Fruit fly (Drosophila melanogaster) whole organism, pupa: ENCODE results near the gene CG17154.

ENCODE experiments used
- CG10348 ChIP-seq: fragments of 200-800 bp; sonication (Bioruptor generic); IDR thresholded peaks from 2 replicates; pipeline ENCODE4 v1.3.6; 2022; ENCODE audit warnings: missing biosample characterization, missing genetic modification characterization
- CG12605 ChIP-seq: fragments of 200-800 bp; sonication (Bioruptor generic); IDR thresholded peaks from 2 replicates; pipeline ENCODE4 v1.3.6; 2022; ENCODE audit warnings: missing biosample characterization, missing genetic modification characterization
- CG13204 ChIP-seq: fragments of 200-800 bp; sonication (Bioruptor generic); optimal IDR thresholded peaks from 2 replicates; lab custom pipeline; 2018; ENCODE audit warnings: missing biosample characterization, mild to moderate bottlenecking, missing genetic modification characterization, moderate library complexity
- CG14655 ChIP-seq: fragments of 200-800 bp; sonication (Bioruptor generic); optimal IDR thresholded peaks from 3 replicates; lab custom pipeline; 2017; ENCODE audit warnings: mild to moderate bottlenecking, missing biosample characterization, missing genetic modification reagents, missing genetic modification characterization
- CG15710 ChIP-seq: fragments of 200-800 bp; sonication (Bioruptor generic); optimal IDR thresholded peaks from 2 replicates; lab custom pipeline; 2018; ENCODE audit warnings: missing biosample characterization, mild to moderate bottlenecking, missing genetic modification characterization, moderate library complexity
- CG17806 ChIP-seq: fragments of 200-800 bp; sonication (Bioruptor generic); optimal IDR thresholded peaks from 2 replicates; lab custom pipeline; 2018; ENCODE audit warnings: missing biosample characterization, mild to moderate bottlenecking, missing genetic modification characterization, moderate library complexity
- CG32121 ChIP-seq: fragments of 200-800 bp; sonication (Bioruptor generic); IDR thresholded peaks from 2 replicates; pipeline ENCODE4 v1.3.6; 2022; ENCODE audit warnings: missing biosample characterization, missing genetic modification characterization
- CG34367 ChIP-seq: fragments of 200-800 bp; sonication (Bioruptor generic); optimal IDR thresholded peaks from 2 replicates; lab custom pipeline; 2018; ENCODE audit warnings: missing biosample characterization, mild to moderate bottlenecking, missing genetic modification characterization
- CG4496 ChIP-seq: fragments of 200-800 bp; sonication (Bioruptor generic); IDR thresholded peaks from 3 replicates; pipeline ENCODE4 v1.3.6; 2022; ENCODE audit warnings: missing biosample characterization, missing genetic modification characterization
- CG8159 ChIP-seq: fragments of 200-800 bp; sonication (Bioruptor generic); optimal IDR thresholded peaks from 3 replicates; lab custom pipeline; 2018; ENCODE audit warnings: missing biosample characterization, mild to moderate bottlenecking, missing genetic modification characterization, moderate library complexity
- CG8301 ChIP-seq: fragments of 200-800 bp; sonication (Bioruptor generic); optimal IDR thresholded peaks from 2 replicates; lab custom pipeline; 2018; ENCODE audit warnings: missing biosample characterization, mild to moderate bottlenecking, missing genetic modification characterization
- CG9948 ChIP-seq: fragments of 200-800 bp; sonication (Bioruptor generic); optimal IDR thresholded peaks from 2 replicates; lab custom pipeline; 2018; ENCODE audit warnings: missing biosample characterization, mild to moderate bottlenecking, missing genetic modification characterization, moderate library complexity
- D1 ChIP-seq: fragments of 200-800 bp; sonication (Bioruptor generic); optimal IDR thresholded peaks from 2 replicates; lab custom pipeline; 2018; ENCODE audit warnings: missing biosample characterization, mild to moderate bottlenecking, missing genetic modification characterization, moderate library complexity
- EcR ChIP-seq: fragments of 200-800 bp; sonication (Bioruptor generic); optimal IDR thresholded peaks from 3 replicates; lab custom pipeline; 2019; ENCODE audit warnings: missing biosample characterization, missing genetic modification characterization, mild to moderate bottlenecking, moderate library complexity, missing genetic modification reagents
- Ets98B ChIP-seq: fragments of 200-800 bp; sonication (Bioruptor generic); IDR thresholded peaks from 2 replicates; pipeline ENCODE4 v1.3.6; 2022; ENCODE audit warnings: missing biosample characterization, missing genetic modification characterization
- Pif1A ChIP-seq: fragments of 200-800 bp; sonication (Bioruptor generic); optimal IDR thresholded peaks from 3 replicates; lab custom pipeline; 2016; ENCODE audit warnings: missing biosample characterization, missing genetic modification characterization
- Pif1B ChIP-seq: fragments of 200-800 bp; sonication (Bioruptor generic); optimal IDR thresholded peaks from 3 replicates; lab custom pipeline; 2016; ENCODE audit warnings: missing biosample characterization, missing genetic modification characterization
- Snoo ChIP-seq: fragments of 200-800 bp; sonication (Bioruptor generic); optimal IDR thresholded peaks from 3 replicates; lab custom pipeline; 2017; ENCODE audit warnings: missing biosample characterization, mild to moderate bottlenecking, missing genetic modification characterization, inconsistent platforms
- fd96Ca ChIP-seq: fragments of 200-800 bp; sonication (Bioruptor generic); IDR thresholded peaks from 3 replicates; pipeline ENCODE4 v1.3.6; 2022; ENCODE audit warnings: missing biosample characterization, missing genetic modification characterization
- gl ChIP-seq: fragments of 200-800 bp; sonication (Bioruptor generic); optimal IDR thresholded peaks from 2 replicates; lab custom pipeline; 2018; ENCODE audit warnings: missing biosample characterization, mild to moderate bottlenecking, missing genetic modification characterization
- rn ChIP-seq: fragments of 200-800 bp; sonication (Bioruptor generic); IDR thresholded peaks from 2 replicates; pipeline ENCODE4 v1.3.6; 2022; ENCODE audit warnings: missing biosample characterization, missing genetic modification characterization

CG17154 gene

DNA sequence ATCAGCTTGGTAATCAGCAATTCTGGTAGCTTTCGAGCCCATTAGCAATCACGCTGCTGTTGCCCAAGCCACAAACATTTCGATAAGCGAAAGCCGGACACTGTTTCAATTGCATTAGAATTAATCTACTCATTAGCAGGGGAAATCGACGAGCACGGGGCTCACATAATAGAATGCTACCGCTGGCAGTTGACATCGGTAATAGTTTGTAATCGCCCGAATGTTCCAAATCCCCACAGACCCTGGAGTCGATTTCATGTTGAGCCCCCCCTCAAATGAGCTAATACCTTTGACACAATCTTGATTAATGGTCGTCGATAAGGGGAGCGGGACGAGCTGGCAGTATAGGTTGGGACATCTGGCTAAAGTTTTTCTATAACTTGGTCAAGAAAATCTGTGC, 30.8 kb upstream of the CG17154 start:
- TF ChIP-seq CG12605 (GFP tag; lab: Robert Waterston, UW): no peak
- no peak for TF ChIP-seq gl
- no peak for TF ChIP-seq CG4496 (GFP tag; lab: Robert Waterston, UW)
- TF ChIP-seq CG14655 (GFP tag; lab: Kevin White, UChicago): no peak
- TF ChIP-seq CG17806 (tag; lab: Kevin White, UChicago): no peak
- TF ChIP-seq fd96Ca: no peak
- TF ChIP-seq rn (GFP tag; lab: Robert Waterston, UW): no peak
- no peak for TF ChIP-seq CG13204 (GFP tag; lab: Kevin White, UChicago)
- no peak for TF ChIP-seq Pif1B

DNA sequence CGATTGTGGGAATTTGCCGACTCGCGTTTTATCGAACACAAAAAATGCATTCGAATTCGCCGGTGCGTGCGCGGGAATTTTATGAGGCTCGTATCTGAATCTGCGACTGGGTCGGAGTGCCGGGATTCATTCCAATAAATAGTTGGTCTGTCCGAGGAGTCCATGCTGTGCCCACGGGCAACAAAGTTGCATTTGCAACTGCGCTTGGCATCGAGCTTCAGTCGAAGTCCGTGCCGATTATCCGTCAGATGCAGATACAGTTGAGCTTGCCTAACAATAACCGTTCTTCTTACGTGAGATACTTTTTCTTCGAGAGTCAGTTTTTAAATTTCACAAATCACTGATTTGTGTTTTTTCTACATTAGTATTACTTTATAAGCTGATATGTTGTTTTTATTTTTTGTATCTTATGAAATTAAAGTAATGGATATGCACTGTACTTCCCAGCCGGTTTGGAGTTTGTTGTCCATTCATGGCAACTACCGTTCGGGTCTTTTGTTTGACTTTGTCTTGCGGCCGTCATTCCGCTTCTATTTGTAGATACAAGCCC, 30.1 kb upstream of the CG17154 start:
- TF ChIP-seq CG32121 (GFP tag; lab: Robert Waterston, UW) (no peak), CG8301 (tag; lab: Kevin White, UChicago) (peak; percentile 84), CG14655 (GFP tag; lab: Kevin White, UChicago) (peak; percentile 92), CG17806 (tag; lab: Kevin White, UChicago) (peak; percentile 83), CG10348 (GFP tag; lab: Robert Waterston, UW) (no peak), CG4496 (GFP tag; lab: Robert Waterston, UW) (peak; percentile 27; the same call in 1 of the 3 replicates), CG8159 (tag; lab: Kevin White, UChicago) (peak; percentile 88), gl (peak; percentile 24), Pif1A (GFP tag; lab: Kevin White, UChicago) (peak; percentile 91), Ets98B (no peak), CG9948 (tag; lab: Kevin White, UChicago) (peak; percentile 75), CG15710 (tag; lab: Kevin White, UChicago) (peak; percentile 36), CG34367 (tag; lab: Kevin White, UChicago) (peak; percentile 26), Pif1B (peak; percentile 69), D1 (peak; percentile 9)

DNA sequence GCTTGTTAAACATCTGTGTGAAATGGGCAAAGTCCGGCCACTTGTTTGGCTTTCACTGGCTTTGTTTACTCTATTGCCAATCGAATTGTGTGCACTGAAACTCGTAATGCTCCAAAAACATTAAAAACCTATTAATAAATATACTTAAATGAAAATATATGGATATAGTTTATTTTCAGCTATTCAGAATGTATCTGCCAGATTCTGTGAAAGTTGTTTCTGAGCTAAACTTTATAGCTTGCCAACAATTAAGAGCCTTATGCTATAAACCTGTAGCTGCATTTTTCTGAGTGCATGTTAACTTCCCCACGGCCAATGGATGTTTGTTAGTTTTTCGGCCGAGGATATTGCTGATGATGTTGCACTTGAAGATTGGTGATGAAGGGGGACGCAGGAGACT, 28.3 kb upstream of the CG17154 start:
- TF ChIP-seq CG8301 (tag; lab: Kevin White, UChicago) (peak; percentile 58), CG4496 (GFP tag; lab: Robert Waterston, UW) (0 out of 3 replicates have a peak, but pooled peaks have one; percentile 48), CG12605 (GFP tag; lab: Robert Waterston, UW) (no peak), CG32121 (GFP tag; lab: Robert Waterston, UW) (no peak), CG14655 (GFP tag; lab: Kevin White, UChicago) (peak; percentile 44)

DNA sequence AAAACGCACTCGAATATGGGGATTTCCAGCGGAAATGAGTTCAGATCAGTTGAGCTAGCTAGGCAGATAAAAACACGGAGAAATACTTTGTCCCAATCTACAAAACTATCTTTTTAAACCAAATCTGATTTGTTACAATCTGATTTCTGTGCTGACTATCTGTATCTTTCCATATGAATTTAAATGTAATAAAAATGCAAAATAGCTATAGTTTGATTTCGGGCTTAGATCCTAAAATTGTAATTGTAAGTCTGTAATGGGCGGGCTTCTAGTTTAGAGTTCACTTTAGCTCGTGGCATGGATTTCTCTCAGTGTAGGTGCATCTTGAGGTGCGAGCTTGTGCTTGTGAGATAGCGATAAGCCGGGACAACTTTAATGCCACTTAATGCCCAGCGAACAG, 26.2 kb upstream of the CG17154 start:
- TF ChIP-seq CG4496 (GFP tag; lab: Robert Waterston, UW) (no peak), CG8159 (tag; lab: Kevin White, UChicago) (peak; percentile 31), CG17806 (tag; lab: Kevin White, UChicago) (peak; percentile 15), CG32121 (GFP tag; lab: Robert Waterston, UW) (no peak), CG14655 (GFP tag; lab: Kevin White, UChicago) (peak; percentile 21), gl (no peak), Snoo (tag; lab: Kevin White, UChicago) (no peak), CG15710 (tag; lab: Kevin White, UChicago) (no peak), CG12605 (GFP tag; lab: Robert Waterston, UW) (no peak), CG13204 (GFP tag; lab: Kevin White, UChicago) (no peak), CG34367 (tag; lab: Kevin White, UChicago) (no peak), CG8301 (tag; lab: Kevin White, UChicago) (peak; percentile 30), fd96Ca (no peak), CG9948 (tag; lab: Kevin White, UChicago) (peak; percentile 33), CG10348 (GFP tag; lab: Robert Waterston, UW) (no peak), EcR (GFP tag; lab: Kevin White, UChicago) (no peak)

DNA sequence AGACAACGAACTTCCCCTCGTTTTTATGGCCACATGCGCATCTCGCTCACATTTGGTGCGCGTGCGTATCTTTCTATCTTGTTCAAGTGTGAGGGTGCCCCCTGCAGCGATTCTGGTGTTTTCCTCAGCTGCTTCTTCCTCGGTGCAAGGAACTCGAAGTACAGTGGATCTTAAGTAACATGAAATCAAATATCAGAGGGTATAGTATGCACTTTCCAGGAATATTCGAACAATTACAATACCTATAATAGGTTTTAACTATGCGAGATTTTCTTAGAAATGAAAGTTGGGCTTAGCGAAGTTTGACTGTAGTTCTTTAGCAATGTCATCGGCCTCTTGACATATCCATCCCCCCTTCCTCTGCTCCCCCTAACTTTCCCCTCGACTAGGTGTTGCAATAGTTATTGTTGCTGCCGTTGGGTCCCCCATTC, 25.6 kb upstream of the CG17154 start:
- TF ChIP-seq CG17806 (tag; lab: Kevin White, UChicago) (peak; percentile 64), Ets98B (peak; percentile 49), CG8159 (tag; lab: Kevin White, UChicago) (peak; percentile 58), CG32121 (GFP tag; lab: Robert Waterston, UW) (no peak), CG8301 (tag; lab: Kevin White, UChicago) (peak; percentile 61), CG10348 (GFP tag; lab: Robert Waterston, UW) (no peak), CG14655 (GFP tag; lab: Kevin White, UChicago) (peak; percentile 77), D1 (no peak), CG34367 (tag; lab: Kevin White, UChicago) (peak; percentile 59), CG4496 (GFP tag; lab: Robert Waterston, UW) (peak; percentile 83), rn (GFP tag; lab: Robert Waterston, UW) (no peak), EcR (GFP tag; lab: Kevin White, UChicago) (peak; percentile 92), CG12605 (GFP tag; lab: Robert Waterston, UW) (peak; percentile 71; the same call in 1 of the 2 replicates), CG13204 (GFP tag; lab: Kevin White, UChicago) (peak; percentile 32), gl (peak; percentile 35), fd96Ca (peak; percentile 65; the same call in 2 of the 3 replicates), CG15710 (tag; lab: Kevin White, UChicago) (peak; percentile 59), CG9948 (tag; lab: Kevin White, UChicago) (peak; percentile 59), Pif1B (peak; percentile 28), Snoo (tag; lab: Kevin White, UChicago) (no peak), Pif1A (GFP tag; lab: Kevin White, UChicago) (peak; percentile 64)
- TF ChIP-seq, all 21 proteins: peak for 16
